Worm (Caenorhabditis elegans) whole organism, L1 larva: ENCODE results near the gene str-230.

Experiments
- dpl-1 ChIP-seq, 3 experiments: fragments of 150-350 bp in 2 of 3; sonication (generic microtip) in 1 of 3; optimal IDR thresholded peaks; 2 replicates each; lab custom pipeline; 2014 to 2017; ENCODE audit warnings: missing biosample characterization in 3 of 3, missing genetic modification characterization in 3 of 3, missing genetic modification reagents in 3 of 3
- egl-13 ChIP-seq: sonication (generic microtip); optimal IDR thresholded peaks from 2 replicates; lab custom pipeline; 2016; ENCODE audit warnings: missing genotype, missing genetic modification reagents, missing genetic modification characterization, missing compliant biosample characterization
- lsy-2 ChIP-seq, 2 experiments: fragments of 150-350 bp; optimal IDR thresholded peaks; 2 replicates each; lab custom pipeline; 2014; ENCODE audit warnings: missing biosample characterization in 2 of 2, missing genetic modification characterization in 2 of 2
- nhr-11 ChIP-seq: fragments of 150-350 bp; optimal IDR thresholded peaks from 2 replicates; lab custom pipeline; 2014; ENCODE audit warnings: missing biosample characterization, missing genetic modification characterization
- nhr-28 ChIP-seq: fragments of 150-350 bp; optimal IDR thresholded peaks from 2 replicates; lab custom pipeline; 2014; ENCODE audit warnings: missing biosample characterization, missing genetic modification characterization
- nhr-90 ChIP-seq: sonication (generic microtip); optimal IDR thresholded peaks from 2 replicates; lab custom pipeline; 2016; ENCODE audit warnings: mild to moderate bottlenecking, missing genetic modification characterization, missing compliant biosample characterization; ENCODE audit not compliant: poor library complexity

- TF ChIP-seq egl-13 (tag; lab: Kevin White, UChicago) (no peak), dpl-1 (GFP tag; optimal IDR thresholded peaks at IDR 0.05; lab: Kevin White, UChicago) (no peak), nhr-11 (no peak), nhr-28 (tag; lab: Kevin White, UChicago) (no peak), nhr-90 (tag; lab: Kevin White, UChicago) (no peak), lsy-2 (tag; optimal IDR thresholded peaks at IDR 0.05; lab: Kevin White, UChicago) (no peak)
These were observed 23.5 kb downstream of the str-230 start for ce11 chrV:14187104-14187503.
